Worm (Caenorhabditis elegans) whole organism, young adult: ENCODE measurements around the gene Y37D8A.8.

Source experiments
- C06A6.2 ChIP-seq: fragments of 200-800 bp; sonication (Bioruptor generic); conservative IDR thresholded peaks from 2 replicates; pipeline ENCODE4 v1.3.6; 2022; ENCODE audit warnings: missing genetic modification characterization, missing compliant biosample characterization
- F33H1.4 ChIP-seq: fragments of 200-800 bp; sonication (Bioruptor generic); IDR thresholded peaks from 2 replicates; pipeline ENCODE4 v1.3.6; 2022; ENCODE audit warnings: missing genetic modification reagents, missing genetic modification characterization, missing compliant biosample characterization
- K12H6.12 ChIP-seq: fragments of 200-800 bp; sonication (Bioruptor generic); optimal IDR thresholded peaks from 2 replicates; lab custom pipeline; 2018; ENCODE audit warnings: mild to moderate bottlenecking, missing genetic modification characterization, missing compliant biosample characterization
- T07F8.4 ChIP-seq: sonication (generic microtip); optimal IDR thresholded peaks from 2 replicates; lab custom pipeline; 2016; ENCODE audit warnings: mild to moderate bottlenecking, missing genetic modification characterization, moderate library complexity, missing compliant biosample characterization
- Y53F4B.3 ChIP-seq: fragments of 200-800 bp; sonication (Bioruptor generic); IDR thresholded peaks from 2 replicates; pipeline ENCODE4 v1.3.6; 2022; ENCODE audit warnings: missing genetic modification reagents, missing genetic modification characterization, missing compliant biosample characterization
- Y79H2A.3 ChIP-seq: fragments of 200-800 bp; sonication (Bioruptor generic); conservative IDR thresholded peaks from 2 replicates; pipeline ENCODE4 v1.3.6; 2022; ENCODE audit warnings: missing genetic modification reagents, missing genetic modification characterization, missing compliant biosample characterization
- ama-1 ChIP-seq, 3 experiments: fragments of 150-350 bp in 1 of 3; sonication (generic microtip) in 2 of 3; optimal IDR thresholded peaks; 2 replicates each; lab custom pipeline; 2014 to 2018; ENCODE audit warnings: missing biosample characterization in 2 of 3, missing genetic modification characterization in 2 of 3, missing genetic modification reagents in 2 of 3
- aptf-2 ChIP-seq: fragments of 200-800 bp; sonication (Bioruptor generic); conservative IDR thresholded peaks from 2 replicates; pipeline ENCODE4 v1.3.6; 2022; ENCODE audit warnings: missing genetic modification reagents, missing genetic modification characterization, missing compliant biosample characterization
- aptf-3 ChIP-seq: fragments of 200-800 bp; sonication (Bioruptor generic); IDR thresholded peaks from 2 replicates; pipeline ENCODE4 v1.3.6; 2022; ENCODE audit warnings: missing genetic modification characterization, missing compliant biosample characterization
- athp-1 ChIP-seq: sonication (generic microtip); optimal IDR thresholded peaks from 2 replicates; lab custom pipeline; 2017; ENCODE audit warnings: mild to moderate bottlenecking, missing genetic modification characterization, missing compliant biosample characterization
- bed-1 ChIP-seq: fragments of 200-800 bp; sonication (Bioruptor generic); IDR thresholded peaks from 2 replicates; pipeline ENCODE4 v1.3.6; 2022; ENCODE audit warnings: missing genetic modification reagents, missing genetic modification characterization, missing compliant biosample characterization
- ceh-27 ChIP-seq: fragments of 200-800 bp; sonication (Bioruptor generic); optimal IDR thresholded peaks from 2 replicates; lab custom pipeline; 2018; ENCODE audit warnings: mild to moderate bottlenecking, missing genetic modification characterization, moderate library complexity, missing compliant biosample characterization
- ceh-79 ChIP-seq: sonication (generic microtip); optimal IDR thresholded peaks from 2 replicates; lab custom pipeline; 2017; ENCODE audit warnings: mild to moderate bottlenecking, missing genetic modification characterization, missing compliant biosample characterization
- ceh-91 ChIP-seq: fragments of 200-800 bp; sonication (Bioruptor generic); IDR thresholded peaks from 2 replicates; pipeline ENCODE4 v1.3.6; 2022; ENCODE audit warnings: missing genetic modification reagents, missing genetic modification characterization, missing compliant biosample characterization
- chd-7 ChIP-seq: sonication (generic microtip); optimal IDR thresholded peaks from 2 replicates; lab custom pipeline; 2016; ENCODE audit warnings: mild to moderate bottlenecking, missing genetic modification characterization, moderate library complexity, missing compliant biosample characterization
- die-1 ChIP-seq: sonication (generic microtip); optimal IDR thresholded peaks from 2 replicates; lab custom pipeline; 2016; ENCODE audit warnings: missing genotype, mild to moderate bottlenecking, missing genetic modification characterization, missing compliant biosample characterization
- efl-1 ChIP-seq: fragments of 150-350 bp; optimal IDR thresholded peaks from 2 replicates; lab custom pipeline; 2014; ENCODE audit warnings: missing biosample characterization, missing genetic modification reagents, missing genetic modification characterization
- egrh-3 ChIP-seq: fragments of 200-800 bp; sonication (Bioruptor generic); IDR thresholded peaks from 2 replicates; pipeline ENCODE4 v1.3.6; 2022; ENCODE audit warnings: missing genetic modification reagents, missing genetic modification characterization, missing compliant biosample characterization
- ets-4 ChIP-seq: fragments of 200-800 bp; sonication (Bioruptor generic); optimal IDR thresholded peaks from 2 replicates; lab custom pipeline; 2018; ENCODE audit warnings: mild to moderate bottlenecking, missing genetic modification characterization, missing compliant biosample characterization
- fkh-3 ChIP-seq: sonication (generic microtip); optimal IDR thresholded peaks from 2 replicates; lab custom pipeline; 2016; ENCODE audit warnings: mild to moderate bottlenecking, missing genetic modification characterization, missing compliant biosample characterization
- gei-17 ChIP-seq: fragments of 200-800 bp; sonication (Bioruptor generic); optimal IDR thresholded peaks from 2 replicates; lab custom pipeline; 2018; ENCODE audit warnings: mild to moderate bottlenecking, missing genetic modification characterization, missing compliant biosample characterization
- hmg-1.2 ChIP-seq: fragments of 200-800 bp; sonication (Bioruptor generic); IDR thresholded peaks from 2 replicates; pipeline ENCODE4 v1.3.6; 2022; ENCODE audit warnings: missing genetic modification reagents, missing genetic modification characterization, missing compliant biosample characterization
- lsl-1 ChIP-seq: fragments of 200-800 bp; sonication (Bioruptor generic); optimal IDR thresholded peaks from 2 replicates; lab custom pipeline; 2018; ENCODE audit warnings: mild to moderate bottlenecking, missing genetic modification characterization, moderate library complexity, missing compliant biosample characterization
- lsy-27 ChIP-seq: sonication (generic microtip); optimal IDR thresholded peaks from 2 replicates; lab custom pipeline; 2017; ENCODE audit warnings: missing genetic modification characterization, mild to moderate bottlenecking, missing compliant biosample characterization, antibody characterized with exemption, missing genotype, borderline replicate concordance; ENCODE audit not compliant: insufficient read depth
- madf-6 ChIP-seq: fragments of 200-800 bp; sonication (Bioruptor generic); IDR thresholded peaks from 2 replicates; pipeline ENCODE4 v1.3.6; 2022; ENCODE audit warnings: missing genetic modification reagents, missing genetic modification characterization, missing compliant biosample characterization
- mcd-1 ChIP-seq: fragments of 200-800 bp; sonication (Bioruptor generic); IDR thresholded peaks from 2 replicates; pipeline ENCODE4 v1.3.6; 2022; ENCODE audit warnings: missing genetic modification reagents, missing genetic modification characterization, missing compliant biosample characterization
- nhr-179 ChIP-seq: sonication (generic microtip); optimal IDR thresholded peaks from 2 replicates; lab custom pipeline; 2016; ENCODE audit warnings: mild to moderate bottlenecking, missing genetic modification characterization, missing compliant biosample characterization
- nhr-27 ChIP-seq: fragments of 200-800 bp; sonication (Bioruptor generic); optimal IDR thresholded peaks from 2 replicates; lab custom pipeline; 2018; ENCODE audit warnings: mild to moderate bottlenecking, missing genetic modification characterization, moderate library complexity, missing compliant biosample characterization
- pbrm-1 ChIP-seq: fragments of 200-800 bp; sonication (Bioruptor generic); IDR thresholded peaks from 2 replicates; pipeline ENCODE4 v1.3.6; 2022; ENCODE audit warnings: missing genetic modification reagents, missing genetic modification characterization, missing compliant biosample characterization
- pha-4 ChIP-seq: fragments of 150-350 bp; sonication (generic microtip); optimal IDR thresholded peaks from 2 replicates; lab custom pipeline; 2014; ENCODE audit warnings: missing biosample characterization, missing genetic modification reagents, missing genetic modification characterization
- snpc-4 ChIP-seq, 5 experiments: fragments of 150-350 bp in 1 of 5; sonication (generic microtip) in 4 of 5; optimal IDR thresholded peaks; 2 replicates each; lab custom pipeline; 2014 to 2018; ENCODE audit warnings: missing genetic modification characterization in 5 of 5, missing biosample characterization in 3 of 5, antibody characterized with exemption in 2 of 5, mild to moderate bottlenecking in 2 of 5, missing compliant biosample characterization in 2 of 5, missing genotype in 2 of 5, moderate library complexity in 2 of 5, missing genetic modification reagents in 1 of 5
- somi-1 ChIP-seq: fragments of 200-800 bp; sonication (Bioruptor generic); optimal IDR thresholded peaks from 2 replicates; lab custom pipeline; 2018; ENCODE audit warnings: mild to moderate bottlenecking, missing genetic modification characterization, missing compliant biosample characterization
- unc-62 ChIP-seq: fragments of 150-350 bp; optimal IDR thresholded peaks from 2 replicates; lab custom pipeline; 2014; ENCODE audit warnings: missing biosample characterization, missing genetic modification reagents, missing genetic modification characterization
- zfh-2 ChIP-seq: fragments of 200-800 bp; sonication (Bioruptor generic); conservative IDR thresholded peaks from 2 replicates; pipeline ENCODE4 v1.3.6; 2022; ENCODE audit warnings: missing genetic modification reagents, missing genetic modification characterization, missing compliant biosample characterization
- ztf-18 ChIP-seq: sonication (generic microtip); optimal IDR thresholded peaks from 2 replicates; lab custom pipeline; 2016; ENCODE audit warnings: missing genotype, mild to moderate bottlenecking, missing genetic modification characterization, missing compliant biosample characterization
- ztf-28 ChIP-seq: fragments of 200-800 bp; sonication (Bioruptor generic); IDR thresholded peaks from 2 replicates; pipeline ENCODE4 v1.3.6; 2022; ENCODE audit warnings: missing genetic modification reagents, missing genetic modification characterization, missing compliant biosample characterization

The Y37D8A.8 gene

DNA sequence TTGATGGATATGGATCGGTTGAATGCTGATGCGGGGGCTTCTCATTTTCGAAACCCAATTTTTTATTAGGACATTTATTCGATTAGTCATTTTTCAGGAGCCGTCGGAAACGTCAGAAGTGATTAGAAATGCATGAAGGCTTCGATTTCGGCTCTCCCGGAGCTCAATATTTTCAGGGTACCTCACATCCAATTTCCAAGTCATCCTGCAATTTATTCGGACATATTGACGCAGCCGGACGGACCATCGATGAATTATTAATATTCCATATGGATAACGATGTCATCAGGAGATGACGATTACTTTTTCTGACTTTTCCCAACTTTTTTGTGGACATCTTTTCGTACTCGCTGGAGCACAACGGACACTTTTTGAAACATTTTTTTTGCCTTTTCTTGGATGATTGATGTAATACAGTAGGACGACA lies 41.9 kb downstream of the Y37D8A.8 start (continued):
- no peak for TF ChIP-seq lsl-1 (GFP tag; lab: Kevin White, UChicago)
- peak; percentile 78 for TF ChIP-seq chd-7
- no peak for TF ChIP-seq Y53F4B.3
- TF ChIP-seq ztf-28 (GFP tag; lab: Robert Waterston, UW) = no peak
- no peak for TF ChIP-seq T07F8.4 (tag; lab: Kevin White, UChicago)
- TF ChIP-seq snpc-4 (GFP tag; optimal IDR thresholded peaks at IDR 0.05; lab: Kevin White, UChicago) = no peak
- peak in 2 of 4 experiments; percentile 36 to 42 for TF ChIP-seq snpc-4 (tag; optimal IDR thresholded peaks at IDR 0.05; lab: Kevin White, UChicago)
- TF ChIP-seq aptf-2 (GFP tag; lab: Robert Waterston, UW) = no peak
- TF ChIP-seq egrh-3 = no peak
- TF ChIP-seq somi-1 (GFP tag; lab: Kevin White, UChicago) = no peak
- peak; percentile 73; the same call in 1 of the 2 replicates for TF ChIP-seq Y79H2A.3 (GFP tag; lab: Robert Waterston, UW)
- no peak for TF ChIP-seq ets-4 (GFP tag; lab: Kevin White, UChicago)
- no peak for TF ChIP-seq nhr-179 (tag; lab: Kevin White, UChicago)
- no peak for TF ChIP-seq pha-4 (tag; lab: Kevin White, UChicago)
- TF ChIP-seq ztf-18 (tag; lab: Kevin White, UChicago) = no peak
- no peak for TF ChIP-seq gei-17 (GFP tag; lab: Kevin White, UChicago)
- peak; percentile 25 for TF ChIP-seq hmg-1.2 (GFP tag; lab: Robert Waterston, UW)
- no peak for TF ChIP-seq bed-1 (GFP tag; lab: Robert Waterston, UW)
- peak; percentile 51; the same call in 1 of the 2 replicates for TF ChIP-seq mcd-1 (GFP tag; lab: Robert Waterston, UW)
- TF ChIP-seq athp-1 (tag; lab: Kevin White, UChicago) = peak; percentile 69
- TF ChIP-seq unc-62 (GFP tag; lab: Kevin White, UChicago) = no peak
- TF ChIP-seq K12H6.12 = no peak
- 0 out of 2 replicates have a peak, but pooled peaks have one; percentile 65 for TF ChIP-seq pbrm-1 (GFP tag; lab: Robert Waterston, UW)
- no peak for TF ChIP-seq C06A6.2
- TF ChIP-seq fkh-3 (tag; lab: Kevin White, UChicago) = no peak
- no peak for TF ChIP-seq nhr-27 (tag; lab: Kevin White, UChicago)
- peak; percentile 74 for TF ChIP-seq ceh-79
- TF ChIP-seq aptf-3 (GFP tag; lab: Robert Waterston, UW) = no peak
- peak; percentile 69 for TF ChIP-seq ama-1 (optimal IDR thresholded peaks at IDR 0.05; lab: Kevin White, UChicago)
- TF ChIP-seq ama-1 (GFP tag; optimal IDR thresholded peaks at IDR 0.05; lab: Kevin White, UChicago) = peak; percentile 1 to 59
- TF ChIP-seq die-1 = peak; percentile 38

ce11 chrIII:12907218-12907617 lies 42.5 kb downstream of the Y37D8A.8 start:
- TF ChIP-seq lsl-1 (GFP tag; lab: Kevin White, UChicago) = peak; percentile 73
- TF ChIP-seq efl-1 (GFP tag; lab: Kevin White, UChicago) = no peak
- TF ChIP-seq madf-6 = peak; percentile 39
- TF ChIP-seq ceh-27 (GFP tag; lab: Kevin White, UChicago) = no peak
- TF ChIP-seq ceh-91 (GFP tag; lab: Robert Waterston, UW) = 0 out of 2 replicates have a peak, but pooled peaks have one; percentile 15
- TF ChIP-seq F33H1.4 = peak; percentile 53; the same call in 1 of the 2 replicates

ce11 chrIII:12910365-12910764 lies 45.6 kb downstream of the Y37D8A.8 start, which contains the start of gene flp-14:
Gene flp-14, plus strand, starts transcription at chrIII:12910510.
- TF ChIP-seq lsy-27 (tag; lab: Kevin White, UChicago) = no peak
- TF ChIP-seq zfh-2 = peak; percentile 85
- peak; percentile 77; the same call in 1 of the 2 replicates for TF ChIP-seq egrh-3
